Worm (Caenorhabditis elegans) whole organism, L4/young adult: ENCODE measurements around the gene T01D1.8.

ENCODE experiments used
- W03F9.2 ChIP-seq: fragments of 150-350 bp; optimal IDR thresholded peaks from 2 replicates; lab custom pipeline; 2014; ENCODE audit warnings: missing biosample characterization, missing genetic modification characterization
- dao-5 ChIP-seq: sonication (generic microtip); optimal IDR thresholded peaks from 2 replicates; lab custom pipeline; 2016; ENCODE audit warnings: missing genotype, missing genetic modification characterization, moderate library complexity, missing compliant biosample characterization
- him-1 ChIP-seq: sonication (generic microtip); optimal IDR thresholded peaks from 2 replicates; lab custom pipeline; 2016; ENCODE audit warnings: missing genotype, missing genetic modification reagents, missing genetic modification characterization, missing compliant biosample characterization

DNA sequence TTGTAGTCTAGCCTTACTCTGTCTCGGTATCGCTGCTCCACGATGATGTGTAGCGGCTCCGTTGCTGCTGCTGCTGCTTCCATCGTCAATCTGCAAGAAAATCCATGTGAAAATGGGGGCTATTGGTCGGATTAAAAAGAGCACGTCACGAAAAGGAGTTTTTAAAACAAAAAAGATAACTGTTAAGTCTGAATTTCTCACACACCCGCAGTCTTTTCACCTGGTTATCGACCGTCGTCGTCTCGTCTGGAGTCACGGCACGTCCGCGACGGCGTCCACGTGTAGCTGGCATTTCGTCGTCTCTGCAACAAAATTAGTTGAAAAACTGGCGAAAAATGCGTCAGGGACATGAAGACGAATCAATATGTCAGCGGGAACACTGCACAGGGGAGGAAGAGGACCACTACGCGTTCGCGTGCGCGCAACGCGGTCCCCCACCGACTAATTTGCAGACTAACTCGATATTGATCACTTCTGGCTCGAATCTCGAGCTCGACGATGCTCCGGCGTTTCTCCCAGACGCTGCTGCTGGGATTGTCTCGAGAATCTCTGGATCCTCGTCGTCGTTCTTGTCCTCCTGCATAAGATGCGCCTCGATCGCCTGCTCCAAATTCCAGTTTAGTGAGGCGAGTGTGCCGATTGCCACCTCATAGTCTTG is 33.4 kb downstream of the T01D1.8 start:
- TF ChIP-seq W03F9.2 (tag; lab: Kevin White, UChicago) (no peak), him-1 (tag; lab: Kevin White, UChicago) (no peak), dao-5 (tag; lab: Kevin White, UChicago) (no peak)
